Worm (Caenorhabditis elegans): Measurements from ENCODE around the gene sprr-1.

Gene sprr-1

ce11 chrX:15496927-15497605 lies 31.0 kb downstream of the sprr-1 start, which contains the start of gene suox-1:
suox-1 (plus strand) TSS chrX:15497555.
- TF ChIP-seq ceh-39 (tag; optimal IDR thresholded peaks at IDR 0.05) (no peak), ceh-83 (GFP tag; optimal IDR thresholded peaks at IDR 0.05) (no peak), drap-1 (GFP tag; optimal IDR thresholded peaks at IDR 0.05) (no peak), nhr-2 (tag; optimal IDR thresholded peaks at IDR 0.05) (no peak), flh-1 (GFP tag; optimal IDR thresholded peaks at IDR 0.05) (no peak), cnd-1 (tag; optimal IDR thresholded peaks at IDR 0.05) (no peak), ces-1 (GFP tag; optimal IDR thresholded peaks at IDR 0.05) (no peak), snpc-4 (tag; optimal IDR thresholded peaks at IDR 0.05) (no peak), blmp-1 (tag; optimal IDR thresholded peaks at IDR 0.05) (no peak), lin-32 (GFP tag; optimal IDR thresholded peaks at IDR 0.05) (no peak), lsy-2 (tag; optimal IDR thresholded peaks at IDR 0.05) (no peak), unc-62 (GFP tag; optimal IDR thresholded peaks at IDR 0.05) (no peak), nhr-12 (tag; optimal IDR thresholded peaks at IDR 0.05) (no peak), ceh-43 (GFP tag; optimal IDR thresholded peaks at IDR 0.05) (no peak), zip-8 (tag; optimal IDR thresholded peaks at IDR 0.05) (no peak)

- no peak for TF ChIP-seq nhr-2 (tag; optimal IDR thresholded peaks at IDR 0.05)
- no peak for TF ChIP-seq sem-2 (GFP tag; optimal IDR thresholded peaks at IDR 0.05)
- no peak for TF ChIP-seq ceh-39 (tag; optimal IDR thresholded peaks at IDR 0.05)
- no peak for TF ChIP-seq zip-8 (tag; optimal IDR thresholded peaks at IDR 0.05)
- no peak for TF ChIP-seq ces-1 (GFP tag; optimal IDR thresholded peaks at IDR 0.05)
- no peak for TF ChIP-seq pha-4 (tag; optimal IDR thresholded peaks at IDR 0.05)
- TF ChIP-seq cnd-1 (tag; optimal IDR thresholded peaks at IDR 0.05), result no peak
- TF ChIP-seq elt-3 (tag; optimal IDR thresholded peaks at IDR 0.05), result no peak
- no peak for TF ChIP-seq bed-3 (GFP tag; optimal IDR thresholded peaks at IDR 0.05)
- TF ChIP-seq blmp-1 (tag; optimal IDR thresholded peaks at IDR 0.05), result no peak
- TF ChIP-seq elt-1 (tag; optimal IDR thresholded peaks at IDR 0.05; ENCODE audit: borderline replicate concordance, insufficient read depth), result no peak
Measured at ce11 chrX:15502455-15503174, 36.5 kb downstream of the sprr-1 start, which contains the start of gene H13N06.7. H13N06.7 (plus strand) TSS chrX:15503124.

- TF ChIP-seq cnd-1 (tag; optimal IDR thresholded peaks at IDR 0.05) (no peak), nhr-237 (tag; optimal IDR thresholded peaks at IDR 0.05) (no peak), elt-1 (tag; optimal IDR thresholded peaks at IDR 0.05; ENCODE audit: borderline replicate concordance, insufficient read depth) (no peak), bed-3 (GFP tag; optimal IDR thresholded peaks at IDR 0.05) (no peak), ceh-39 (tag; optimal IDR thresholded peaks at IDR 0.05) (no peak), elt-3 (tag; optimal IDR thresholded peaks at IDR 0.05) (no peak), mls-2 (tag; optimal IDR thresholded peaks at IDR 0.05) (no peak), tbx-8 (GFP tag; optimal IDR thresholded peaks at IDR 0.05) (no peak), ceh-83 (GFP tag; optimal IDR thresholded peaks at IDR 0.05) (no peak), drap-1 (GFP tag; optimal IDR thresholded peaks at IDR 0.05) (no peak), zip-8 (tag; optimal IDR thresholded peaks at IDR 0.05) (no peak), unc-120 (tag; optimal IDR thresholded peaks at IDR 0.05; ENCODE audit: poor library complexity, severe bottlenecking) (no peak), pha-4 (tag; optimal IDR thresholded peaks at IDR 0.05) (no peak), snpc-4 (tag; optimal IDR thresholded peaks at IDR 0.05) (no peak), unc-39 (tag; optimal IDR thresholded peaks at IDR 0.05) (no peak), ceh-43 (GFP tag; optimal IDR thresholded peaks at IDR 0.05) (no peak), mep-1 (tag; optimal IDR thresholded peaks at IDR 0.05) (no peak)
Measured at ce11 chrX:15504795-15505194, 38.7 kb downstream of the sprr-1 start, which contains the start of gene tbh-1. tbh-1 (minus strand) TSS chrX:15504895.

- TF ChIP-seq cnd-1 (tag; optimal IDR thresholded peaks at IDR 0.05), result peak; percentile 80
- TF ChIP-seq nhr-2 (tag; optimal IDR thresholded peaks at IDR 0.05), result peak; percentile 12
- TF ChIP-seq nhr-28 (tag; optimal IDR thresholded peaks at IDR 0.05), result no peak
- TF ChIP-seq elt-3 (tag; optimal IDR thresholded peaks at IDR 0.05), result no peak
- TF ChIP-seq nhr-76 (tag; optimal IDR thresholded peaks at IDR 0.05), result no peak
- TF ChIP-seq lin-32 (GFP tag; optimal IDR thresholded peaks at IDR 0.05), result no peak
- TF ChIP-seq blmp-1 (tag; optimal IDR thresholded peaks at IDR 0.05), result no peak
- peak; percentile 47 for TF ChIP-seq unc-120 (tag; optimal IDR thresholded peaks at IDR 0.05; ENCODE audit: poor library complexity, severe bottlenecking)
- TF ChIP-seq ceh-39 (tag; optimal IDR thresholded peaks at IDR 0.05), result peak; percentile 6
- TF ChIP-seq drap-1 (GFP tag; optimal IDR thresholded peaks at IDR 0.05), result no peak
- peak; percentile 62 for TF ChIP-seq mep-1 (tag; optimal IDR thresholded peaks at IDR 0.05)
- TF ChIP-seq elt-1 (tag; optimal IDR thresholded peaks at IDR 0.05; ENCODE audit: borderline replicate concordance, insufficient read depth), result peak; percentile 10
- no peak for TF ChIP-seq M03D4.4 (tag; optimal IDR thresholded peaks at IDR 0.05)
- TF ChIP-seq lin-13 (tag; optimal IDR thresholded peaks at IDR 0.05), result peak; percentile 36
- peak; percentile 1 for TF ChIP-seq ceh-83 (GFP tag; optimal IDR thresholded peaks at IDR 0.05)
- no peak for TF ChIP-seq nhr-237 (tag; optimal IDR thresholded peaks at IDR 0.05)
- peak; percentile 74 for TF ChIP-seq pha-4 (tag; optimal IDR thresholded peaks at IDR 0.05)
- no peak for TF ChIP-seq zip-8 (tag; optimal IDR thresholded peaks at IDR 0.05)
- no peak for TF ChIP-seq sptf-1 (tag; optimal IDR thresholded peaks at IDR 0.05)
- no peak for TF ChIP-seq unc-62 (GFP tag; optimal IDR thresholded peaks at IDR 0.05)
- TF ChIP-seq mls-2 (tag; optimal IDR thresholded peaks at IDR 0.05), result no peak
- peak; percentile 34 for TF ChIP-seq hlh-1 (tag; optimal IDR thresholded peaks at IDR 0.05)
- peak; percentile 1 for TF ChIP-seq ztf-11 (tag; optimal IDR thresholded peaks at IDR 0.05)
Measured at ce11 chrX:15507830-15508347, 41.8 kb downstream of the sprr-1 start, which contains the start of gene zipt-7.2. zipt-7.2 (minus strand) TSS chrX:15507880.

All from whole organism, mixed stage, embryonic.